Worm (Caenorhabditis elegans) whole organism, young adult: ENCODE results near the gene M01B2.8.

Experiments used
- B0336.3 ChIP-seq: fragments of 200-800 bp; sonication (Bioruptor generic); IDR thresholded peaks from 2 replicates; pipeline ENCODE4 v1.3.6; 2022; ENCODE audit warnings: missing genetic modification characterization, missing compliant biosample characterization
- F10E7.11 ChIP-seq: sonication (generic microtip); optimal IDR thresholded peaks from 2 replicates; lab custom pipeline; 2017; ENCODE audit warnings: mild to moderate bottlenecking, missing genetic modification characterization, moderate library complexity, missing compliant biosample characterization
- aptf-3 ChIP-seq: fragments of 200-800 bp; sonication (Bioruptor generic); IDR thresholded peaks from 2 replicates; pipeline ENCODE4 v1.3.6; 2022; ENCODE audit warnings: missing genetic modification characterization, missing compliant biosample characterization
- ets-4 ChIP-seq: fragments of 200-800 bp; sonication (Bioruptor generic); optimal IDR thresholded peaks from 2 replicates; lab custom pipeline; 2018; ENCODE audit warnings: mild to moderate bottlenecking, missing genetic modification characterization, missing compliant biosample characterization
- hmg-1.2 ChIP-seq: fragments of 200-800 bp; sonication (Bioruptor generic); IDR thresholded peaks from 2 replicates; pipeline ENCODE4 v1.3.6; 2022; ENCODE audit warnings: missing genetic modification reagents, missing genetic modification characterization, missing compliant biosample characterization
- let-526 ChIP-seq: fragments of 200-800 bp; sonication (Bioruptor generic); IDR thresholded peaks from 2 replicates; pipeline ENCODE4 v1.3.6; 2022; ENCODE audit warnings: missing genetic modification reagents, missing genetic modification characterization, missing compliant biosample characterization
- lin-26 ChIP-seq: fragments of 200-800 bp; sonication (Bioruptor generic); IDR thresholded peaks from 2 replicates; pipeline ENCODE4 v1.3.6; 2022; ENCODE audit warnings: missing genetic modification reagents, missing genetic modification characterization, missing compliant biosample characterization
- madf-8 ChIP-seq: fragments of 200-800 bp; sonication (Bioruptor generic); conservative IDR thresholded peaks from 2 replicates; pipeline ENCODE4 v1.3.6; 2022; ENCODE audit warnings: missing genetic modification reagents, missing genetic modification characterization, missing compliant biosample characterization
- pbrm-1 ChIP-seq: fragments of 200-800 bp; sonication (Bioruptor generic); IDR thresholded peaks from 2 replicates; pipeline ENCODE4 v1.3.6; 2022; ENCODE audit warnings: missing genetic modification reagents, missing genetic modification characterization, missing compliant biosample characterization
- unc-62 ChIP-seq: fragments of 150-350 bp; optimal IDR thresholded peaks from 2 replicates; lab custom pipeline; 2014; ENCODE audit warnings: missing biosample characterization, missing genetic modification reagents, missing genetic modification characterization
- ztf-26 ChIP-seq: sonication (generic microtip); optimal IDR thresholded peaks from 2 replicates; lab custom pipeline; 2017; ENCODE audit warnings: missing genetic modification characterization, missing compliant biosample characterization

- TF ChIP-seq madf-8 (GFP tag; lab: Robert Waterston, UW) (no peak), hmg-1.2 (GFP tag; lab: Robert Waterston, UW) (no peak), let-526 (GFP tag; lab: Robert Waterston, UW) (no peak), ztf-26 (tag; lab: Kevin White, UChicago) (no peak), ets-4 (GFP tag; lab: Kevin White, UChicago) (no peak), aptf-3 (no peak), B0336.3 (no peak), F10E7.11 (tag; lab: Kevin White, UChicago) (no peak), lin-26 (GFP tag; lab: Robert Waterston, UW) (no peak), pbrm-1 (GFP tag; lab: Robert Waterston, UW) (no peak), unc-62 (no peak)
Observed at ce11 chrV:15226206-15226605, 33.8 kb upstream of the M01B2.8 start.
